Worm (Caenorhabditis elegans) whole organism, late embryonic: ENCODE data around the gene K04A8.19.

Experiments used
- C38D4.7 ChIP-seq: fragments of 200-800 bp; sonication (Bioruptor generic); optimal IDR thresholded peaks from 2 replicates; lab custom pipeline; 2018; ENCODE audit warnings: mild to moderate bottlenecking, missing genetic modification characterization, moderate library complexity, missing compliant biosample characterization
- F13H6.1 ChIP-seq: sonication (generic microtip); optimal IDR thresholded peaks from 2 replicates; lab custom pipeline; 2016; ENCODE audit warnings: missing genetic modification characterization, missing compliant biosample characterization
- K02D7.2 ChIP-seq: sonication (generic microtip); optimal IDR thresholded peaks from 2 replicates; lab custom pipeline; 2017; ENCODE audit warnings: mild to moderate bottlenecking, missing genetic modification characterization, missing compliant biosample characterization
- K09A11.1 ChIP-seq: sonication (generic microtip); optimal IDR thresholded peaks from 2 replicates; lab custom pipeline; 2017; ENCODE audit warnings: antibody characterized with exemption, mild to moderate bottlenecking, missing genetic modification characterization, missing compliant biosample characterization; ENCODE audit not compliant: insufficient read depth
- ceh-18 ChIP-seq: sonication (generic microtip); optimal IDR thresholded peaks from 2 replicates; lab custom pipeline; 2016; ENCODE audit warnings: missing genetic modification characterization, missing compliant biosample characterization
- ceh-19 ChIP-seq: fragments of 200-800 bp; sonication (Bioruptor generic); optimal IDR thresholded peaks from 2 replicates; lab custom pipeline; 2018; ENCODE audit warnings: mild to moderate bottlenecking, missing genetic modification characterization, missing compliant biosample characterization
- ceh-24 ChIP-seq: sonication (generic microtip); optimal IDR thresholded peaks from 2 replicates; lab custom pipeline; 2016; ENCODE audit warnings: mild to moderate bottlenecking, missing genetic modification characterization, missing compliant biosample characterization
- ceh-30 ChIP-seq: fragments of 150-350 bp; optimal IDR thresholded peaks from 2 replicates; lab custom pipeline; 2014; ENCODE audit warnings: missing biosample characterization, missing genetic modification characterization
- ceh-45 ChIP-seq: fragments of 200-800 bp; sonication (Bioruptor generic); IDR thresholded peaks from 2 replicates; pipeline ENCODE4 v1.3.6; 2022; ENCODE audit warnings: missing genetic modification reagents, missing genetic modification characterization, missing compliant biosample characterization
- ceh-48 ChIP-seq: sonication (generic microtip); optimal IDR thresholded peaks from 2 replicates; lab custom pipeline; 2016; ENCODE audit warnings: missing genetic modification characterization, inconsistent platforms, missing compliant biosample characterization
- ceh-9 ChIP-seq: sonication (generic microtip); optimal IDR thresholded peaks from 2 replicates; lab custom pipeline; 2016; ENCODE audit warnings: mild to moderate bottlenecking, missing genetic modification characterization, inconsistent platforms, missing compliant biosample characterization
- che-1 ChIP-seq: sonication (generic microtip); optimal IDR thresholded peaks from 2 replicates; lab custom pipeline; 2016; ENCODE audit warnings: mild to moderate bottlenecking, missing genetic modification characterization, missing compliant biosample characterization
- dmd-4 ChIP-seq: sonication (generic microtip); optimal IDR thresholded peaks from 2 replicates; lab custom pipeline; 2016; ENCODE audit warnings: borderline replicate concordance, missing genetic modification characterization, missing compliant biosample characterization
- elt-2 ChIP-seq: sonication (generic microtip); optimal IDR thresholded peaks from 2 replicates; lab custom pipeline; 2016; ENCODE audit warnings: missing genetic modification reagents, missing genetic modification characterization, missing compliant biosample characterization
- ets-4 ChIP-seq: sonication (generic microtip); optimal IDR thresholded peaks from 2 replicates; lab custom pipeline; 2016; ENCODE audit warnings: missing genetic modification characterization, missing compliant biosample characterization
- fax-1 ChIP-seq: sonication (generic microtip); optimal IDR thresholded peaks from 2 replicates; lab custom pipeline; 2016; ENCODE audit warnings: missing genotype, missing genetic modification characterization, missing compliant biosample characterization
- fkh-10 ChIP-seq: fragments of 150-350 bp; optimal IDR thresholded peaks from 2 replicates; lab custom pipeline; 2014; ENCODE audit warnings: missing biosample characterization, missing genetic modification reagents, missing genetic modification characterization
- fkh-6 ChIP-seq: sonication (generic microtip); optimal IDR thresholded peaks from 2 replicates; lab custom pipeline; 2016; ENCODE audit warnings: missing genetic modification characterization, missing compliant biosample characterization
- hlh-15 ChIP-seq: sonication (generic microtip); optimal IDR thresholded peaks from 2 replicates; lab custom pipeline; 2016; ENCODE audit warnings: missing genetic modification characterization, missing compliant biosample characterization
- hlh-6 ChIP-seq: sonication (generic microtip); optimal IDR thresholded peaks from 2 replicates; lab custom pipeline; 2016; ENCODE audit warnings: missing genotype, missing genetic modification characterization, missing compliant biosample characterization
- hlh-8 ChIP-seq: sonication (generic microtip); optimal IDR thresholded peaks from 2 replicates; lab custom pipeline; 2016; ENCODE audit warnings: missing genotype, missing genetic modification characterization, missing compliant biosample characterization
- lim-6 ChIP-seq: sonication (generic microtip); optimal IDR thresholded peaks from 2 replicates; lab custom pipeline; 2016; ENCODE audit warnings: missing genetic modification characterization, missing compliant biosample characterization
- mec-3 ChIP-seq: sonication (generic microtip); optimal IDR thresholded peaks from 2 replicates; lab custom pipeline; 2016; ENCODE audit warnings: borderline replicate concordance, missing genetic modification characterization, missing compliant biosample characterization
- nfya-1 ChIP-seq: sonication (generic microtip); optimal IDR thresholded peaks from 2 replicates; lab custom pipeline; 2017; ENCODE audit warnings: missing genetic modification characterization, mild to moderate bottlenecking, missing compliant biosample characterization, antibody characterized with exemption, moderate library complexity
- nhr-232 ChIP-seq: sonication (generic microtip); optimal IDR thresholded peaks from 2 replicates; lab custom pipeline; 2016; ENCODE audit warnings: missing genetic modification characterization, missing compliant biosample characterization
- npax-4 ChIP-seq: sonication (generic microtip); optimal IDR thresholded peaks from 2 replicates; lab custom pipeline; 2016; ENCODE audit warnings: missing genetic modification characterization, missing compliant biosample characterization
- pha-4 ChIP-seq: fragments of 150-350 bp; optimal IDR thresholded peaks from 2 replicates; lab custom pipeline; 2018; ENCODE audit warnings: missing biosample characterization, missing genetic modification reagents, missing genetic modification characterization
- pqm-1 ChIP-seq: sonication (generic microtip); optimal IDR thresholded peaks from 2 replicates; lab custom pipeline; 2016; ENCODE audit warnings: missing genetic modification characterization, missing compliant biosample characterization
- pros-1 ChIP-seq: fragments of 150-350 bp; optimal IDR thresholded peaks from 2 replicates; lab custom pipeline; 2014; ENCODE audit warnings: missing biosample characterization, missing genetic modification reagents, missing genetic modification characterization
- ref-2 ChIP-seq: sonication (generic microtip); optimal IDR thresholded peaks from 2 replicates; lab custom pipeline; 2016; ENCODE audit warnings: missing genetic modification characterization, missing compliant biosample characterization
- sdc-2 ChIP-seq: sonication (generic microtip); optimal IDR thresholded peaks from 2 replicates; lab custom pipeline; 2016; ENCODE audit warnings: missing genotype, missing genetic modification characterization, missing compliant biosample characterization
- sox-2 ChIP-seq: fragments of 200-800 bp; sonication (Bioruptor generic); IDR thresholded peaks from 2 replicates; pipeline ENCODE4 v1.3.6; 2022; ENCODE audit warnings: missing genetic modification reagents, missing genetic modification characterization, missing compliant biosample characterization
- sox-4 ChIP-seq: sonication (generic microtip); optimal IDR thresholded peaks from 2 replicates; lab custom pipeline; 2017; ENCODE audit warnings: mild to moderate bottlenecking, missing genetic modification characterization, inconsistent platforms, missing compliant biosample characterization
- syd-9 ChIP-seq: sonication (generic microtip); optimal IDR thresholded peaks from 2 replicates; lab custom pipeline; 2016; ENCODE audit warnings: mild to moderate bottlenecking, missing genetic modification characterization, moderate library complexity, missing compliant biosample characterization
- tbx-2 ChIP-seq: sonication (generic microtip); optimal IDR thresholded peaks from 2 replicates; lab custom pipeline; 2016; ENCODE audit warnings: missing genetic modification characterization, missing compliant biosample characterization
- tbx-7 ChIP-seq: sonication (generic microtip); optimal IDR thresholded peaks from 2 replicates; lab custom pipeline; 2016; ENCODE audit warnings: missing genotype, missing genetic modification characterization, missing compliant biosample characterization
- unc-3 ChIP-seq, 2 experiments: fragments of 200-800 bp in 1 of 2; sonication (Bioruptor generic) in 1 of 2; sonication (generic microtip) in 1 of 2; conservative IDR thresholded peaks in 1 of 2; optimal IDR thresholded peaks in 1 of 2; 2 replicates each; pipeline versions ENCODE4 v1.3.6 to Lab custom; 2016 to 2022; ENCODE audit warnings: missing compliant biosample characterization in 2 of 2, missing genetic modification characterization in 2 of 2, missing genetic modification reagents in 1 of 2
- zip-5 ChIP-seq: sonication (generic microtip); optimal IDR thresholded peaks from 2 replicates; lab custom pipeline; 2016; ENCODE audit warnings: missing genetic modification characterization, missing compliant biosample characterization
- ztf-16 ChIP-seq: sonication (generic microtip); optimal IDR thresholded peaks from 2 replicates; lab custom pipeline; 2017; ENCODE audit warnings: missing genetic modification characterization, missing compliant biosample characterization

K04A8.19 gene

DNA sequence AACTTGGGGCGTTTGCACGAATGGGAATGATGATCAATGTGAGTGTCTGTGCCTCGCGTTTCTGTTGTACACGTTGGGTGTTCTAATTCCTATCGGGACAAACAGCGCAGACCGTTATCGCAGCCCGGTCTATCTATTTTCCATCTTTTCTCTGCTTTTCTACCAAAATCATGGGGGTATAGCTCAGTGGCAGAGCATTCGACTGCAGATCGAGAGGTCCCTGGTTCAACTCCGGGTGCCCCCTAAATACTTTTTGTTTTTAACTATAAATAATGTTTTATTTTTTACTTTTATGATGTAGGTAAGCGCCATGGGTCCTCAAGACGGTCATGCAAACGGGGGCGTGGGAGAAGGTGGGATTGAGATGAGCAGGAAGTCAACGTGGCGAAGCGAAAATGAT is 5.4 kb upstream of the K04A8.19 start:
- peak; percentile 5 for TF ChIP-seq C38D4.7 (GFP tag; lab: Kevin White, UChicago)
- no peak for TF ChIP-seq unc-3 (GFP tag; conservative IDR thresholded peaks at IDR 0.05; lab: Robert Waterston, UW)
- no peak for TF ChIP-seq unc-3 (tag; optimal IDR thresholded peaks at IDR 0.05; lab: Kevin White, UChicago)
- TF ChIP-seq sox-4: no peak
- TF ChIP-seq elt-2 (tag; lab: Kevin White, UChicago): peak; percentile 60
- peak; percentile 6 for TF ChIP-seq che-1 (tag; lab: Kevin White, UChicago)
- no peak for TF ChIP-seq ceh-48
- TF ChIP-seq ceh-24 (tag; lab: Kevin White, UChicago): no peak
- TF ChIP-seq lim-6: no peak
- no peak for TF ChIP-seq hlh-15 (tag; lab: Kevin White, UChicago)
- TF ChIP-seq, all 69 proteins: peak for 3

DNA sequence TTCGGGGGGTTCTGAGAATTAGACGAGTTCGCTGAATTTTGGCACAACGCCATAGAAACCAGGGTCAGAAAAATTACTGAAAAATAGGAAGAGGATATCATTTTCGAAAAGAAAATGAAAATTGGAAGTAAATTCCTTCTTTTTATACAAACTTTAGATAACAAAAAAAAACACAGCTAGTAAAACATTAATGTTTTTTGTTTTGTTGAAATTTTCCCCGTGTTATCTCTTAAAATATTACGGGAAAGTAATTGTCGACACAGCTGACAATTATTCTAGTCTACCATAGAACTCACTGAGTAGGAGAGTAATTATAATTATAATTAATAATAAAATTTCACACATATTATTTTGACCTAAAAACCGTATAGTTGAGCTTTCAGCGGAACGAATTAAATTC is 4.9 kb upstream of the K04A8.19 start, which contains the start of gene spp-26:
Gene spp-26, minus strand, starts transcription at position 101 of the 400 bp plus-strand sequence.
- TF ChIP-seq ceh-9 (tag; lab: Kevin White, UChicago) (no peak), ceh-18 (tag; lab: Kevin White, UChicago) (no peak), ref-2 (tag; lab: Kevin White, UChicago) (no peak)

DNA sequence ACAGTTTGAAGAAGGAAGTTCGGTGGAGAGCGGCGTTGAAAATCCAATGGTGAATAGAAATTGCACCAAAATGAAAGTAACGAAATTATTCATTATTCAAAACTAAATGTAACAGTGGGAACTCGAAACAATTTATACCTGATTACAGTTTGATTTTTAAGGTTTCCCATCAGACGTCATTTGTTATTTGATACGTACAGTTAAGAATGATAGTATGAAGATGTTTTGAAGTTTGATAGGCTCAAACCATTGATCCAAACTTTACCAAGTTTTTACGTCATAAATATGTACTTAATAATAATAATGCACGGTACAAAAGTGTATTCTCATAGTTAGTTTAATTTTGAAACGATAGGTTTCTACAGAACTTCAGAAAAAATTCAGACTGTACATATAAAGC is 3.9 kb upstream of the K04A8.19 start, which contains the start of gene spp-20:
Gene spp-20, minus strand, starts transcription at position 101 of the 400 bp plus-strand sequence.
- TF ChIP-seq tbx-2: no peak

DNA sequence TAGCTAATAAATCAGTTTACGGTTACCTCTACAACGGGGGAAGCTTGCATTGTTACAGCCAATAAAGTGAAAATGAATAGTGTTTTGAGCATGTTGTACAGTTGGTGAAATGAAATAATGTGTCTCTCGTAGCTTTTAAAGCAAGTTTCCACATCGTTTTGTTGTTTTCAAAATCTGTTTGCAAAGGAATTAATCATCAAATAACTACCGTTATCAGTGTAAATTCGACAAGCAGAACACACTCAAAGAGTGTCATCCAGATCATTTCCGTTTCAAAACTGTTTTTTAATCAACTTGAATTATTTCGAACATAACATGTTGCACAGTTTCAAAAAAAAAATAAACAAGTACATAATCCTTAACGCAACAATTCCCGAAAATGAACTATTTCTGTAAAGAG is 2.8 kb upstream of the K04A8.19 start, which contains the start of gene spp-27:
Gene spp-27, minus strand, starts transcription at position 101 of the 400 bp plus-strand sequence.
- TF ChIP-seq sdc-2 (no peak), hlh-8 (no peak), K02D7.2 (no peak), unc-3 (GFP tag; conservative IDR thresholded peaks at IDR 0.05; lab: Robert Waterston, UW) (no peak), unc-3 (tag; optimal IDR thresholded peaks at IDR 0.05; lab: Kevin White, UChicago) (no peak), tbx-7 (no peak), fax-1 (no peak), ceh-30 (no peak), pqm-1 (tag; lab: Kevin White, UChicago) (no peak), mec-3 (tag; lab: Kevin White, UChicago) (no peak), pha-4 (tag; lab: Kevin White, UChicago) (no peak), ceh-9 (tag; lab: Kevin White, UChicago) (no peak), ceh-24 (tag; lab: Kevin White, UChicago) (no peak), nhr-232 (tag; lab: Kevin White, UChicago) (no peak), ztf-16 (no peak), ceh-48 (no peak)
- TF ChIP-seq, all 69 proteins: peak for 0

DNA sequence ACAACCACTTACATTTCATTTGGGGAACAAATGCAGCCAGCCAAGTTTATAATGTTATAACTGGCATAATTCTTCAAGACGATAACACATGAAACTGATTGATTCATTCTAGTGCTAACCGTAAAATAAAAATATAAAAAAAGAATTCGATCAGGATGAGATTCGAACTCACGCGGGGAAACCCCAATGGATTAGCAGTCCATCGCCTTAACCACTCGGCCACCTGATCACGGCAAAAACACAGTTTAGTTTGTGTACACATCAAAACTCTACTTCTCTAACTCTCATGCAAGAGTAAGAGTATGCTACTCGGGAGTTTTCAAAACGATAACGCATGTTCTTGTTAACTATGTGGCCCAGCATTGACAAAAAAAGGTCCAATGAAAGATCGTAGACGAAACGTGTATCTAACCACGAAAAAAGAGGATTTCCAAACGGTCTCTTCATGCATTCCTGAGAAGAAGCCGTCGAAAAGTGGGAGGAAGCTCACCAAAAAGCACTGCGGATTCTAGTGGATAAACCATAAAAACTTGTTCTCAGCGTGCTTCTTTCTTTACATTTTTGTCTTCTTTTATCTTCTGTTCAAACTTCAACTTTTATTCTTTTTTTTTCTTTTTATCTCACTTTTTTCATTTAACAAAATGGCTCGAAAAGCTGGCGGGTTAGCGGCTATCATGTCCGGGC is 2.4 kb downstream of the K04A8.19 start, which contains the start of gene twk-10:
Gene twk-10, plus strand, starts transcription at position 634 of the 684 bp plus-strand sequence.
- TF ChIP-seq K09A11.1 (tag; lab: Kevin White, UChicago) (no peak), fkh-6 (no peak), elt-2 (tag; lab: Kevin White, UChicago) (peak; percentile 11), hlh-8 (no peak), ceh-45 (GFP tag; lab: Robert Waterston, UW) (no peak)
- TF ChIP-seq, all 69 proteins: peak for 1

DNA sequence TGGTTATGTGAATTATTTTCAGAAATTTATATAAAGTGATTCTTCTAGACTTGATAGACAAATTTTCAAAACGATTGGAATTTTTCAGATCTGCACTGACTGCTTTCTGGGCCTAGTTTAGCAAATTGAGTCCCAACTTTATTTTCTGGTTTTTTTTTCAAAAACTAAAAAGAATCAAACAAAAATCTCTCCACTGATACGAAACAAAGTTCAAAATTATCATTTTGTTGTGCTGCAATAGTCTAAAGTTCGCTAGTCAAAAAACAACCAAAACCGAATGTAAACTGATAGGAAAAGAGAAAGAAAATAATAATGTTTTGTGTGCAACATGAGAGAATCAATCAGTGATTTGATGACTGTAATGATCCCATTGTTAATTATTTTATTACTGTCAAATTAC is 4.3 kb downstream of the K04A8.19 start, which contains the start of gene lipl-4:
Gene lipl-4, plus strand, starts transcription at position 301 of the 400 bp plus-strand sequence.
- no peak for TF ChIP-seq hlh-15 (tag; lab: Kevin White, UChicago)
- TF ChIP-seq sdc-2: no peak
- no peak for TF ChIP-seq zip-5 (tag; lab: Kevin White, UChicago)
- TF ChIP-seq sox-2 (GFP tag; lab: Robert Waterston, UW): no peak
- TF ChIP-seq hlh-6 (tag; lab: Kevin White, UChicago): no peak
- TF ChIP-seq ets-4: no peak
- no peak for TF ChIP-seq K02D7.2
- TF ChIP-seq tbx-2: no peak
- no peak for TF ChIP-seq tbx-7
- no peak for TF ChIP-seq nfya-1 (tag; lab: Kevin White, UChicago)
- no peak for TF ChIP-seq lim-6
- no peak for TF ChIP-seq pros-1 (tag; lab: Kevin White, UChicago)
- TF ChIP-seq F13H6.1 (tag; lab: Kevin White, UChicago): no peak
- no peak for TF ChIP-seq ceh-19 (GFP tag; lab: Kevin White, UChicago)
- no peak for TF ChIP-seq syd-9
- TF ChIP-seq dmd-4 (tag; lab: Kevin White, UChicago): no peak
- no peak for TF ChIP-seq fkh-10 (GFP tag; lab: Kevin White, UChicago)
- no peak for TF ChIP-seq npax-4
